Worm (Caenorhabditis elegans): ENCODE results near the gene C28C12.11.

- TF ChIP-seq ztf-23 (GFP tag; IDR thresholded peaks at IDR 0.05) (no peak), flt-1 (GFP tag; IDR thresholded peaks at IDR 0.05) (no peak), tab-1 (GFP tag; IDR thresholded peaks at IDR 0.05) (no peak), klf-2 (GFP tag; conservative IDR thresholded peaks at IDR 0.05) (no peak), ref-1 (GFP tag; conservative IDR thresholded peaks at IDR 0.05) (no peak), cog-1 (tag; optimal IDR thresholded peaks at IDR 0.05) (no peak), med-1 (GFP tag; optimal IDR thresholded peaks at IDR 0.05; ENCODE audit: insufficient read depth) (no peak), T22C8.4 (GFP tag; IDR thresholded peaks at IDR 0.05) (no peak), ztf-29 (GFP tag; IDR thresholded peaks at IDR 0.05) (no peak)
Observed at ce11 chrIV:8476166-8476565, 2.3 kb downstream of the C28C12.11 start.

Measured in whole organism, midembryonic.